Worm (Caenorhabditis elegans) whole organism, L2 larva: ENCODE data around the gene fbl-1.

Experiments
- alr-1 ChIP-seq: fragments of 150-350 bp; optimal IDR thresholded peaks from 2 replicates; lab custom pipeline; 2014; ENCODE audit warnings: missing biosample characterization, missing genetic modification characterization
- ama-1 ChIP-seq: fragments of 150-350 bp; optimal IDR thresholded peaks from 2 replicates; lab custom pipeline; 2018; ENCODE audit warnings: inconsistent platforms
- dmd-4 ChIP-seq: sonication (generic microtip); optimal IDR thresholded peaks from 2 replicates; lab custom pipeline; 2017; ENCODE audit warnings: missing biosample characterization, missing genetic modification characterization
- fos-1 ChIP-seq: fragments of 150-350 bp; optimal IDR thresholded peaks from 2 replicates; lab custom pipeline; 2014; ENCODE audit warnings: missing biosample characterization, missing genetic modification characterization
- gmeb-1 ChIP-seq: fragments of 150-350 bp; optimal IDR thresholded peaks from 2 replicates; lab custom pipeline; 2014; ENCODE audit warnings: missing biosample characterization, missing genetic modification characterization
- lsy-2 ChIP-seq, 2 experiments: fragments of 150-350 bp in 1 of 2; sonication (generic microtip) in 1 of 2; optimal IDR thresholded peaks; 2 replicates each; lab custom pipeline; 2014 to 2017; ENCODE audit warnings: missing biosample characterization in 2 of 2, missing genetic modification characterization in 2 of 2
- nhr-10 ChIP-seq: sonication (generic microtip); optimal IDR thresholded peaks from 2 replicates; lab custom pipeline; 2017; ENCODE audit warnings: missing biosample characterization, missing genetic modification characterization
- sem-4 ChIP-seq: fragments of 150-350 bp; optimal IDR thresholded peaks from 2 replicates; lab custom pipeline; 2014; ENCODE audit warnings: missing biosample characterization, missing genetic modification reagents, missing genetic modification characterization
- skn-1 ChIP-seq: sonication (generic microtip); optimal IDR thresholded peaks from 2 replicates; lab custom pipeline; 2017; ENCODE audit warnings: missing biosample characterization, missing genetic modification characterization
- zag-1 ChIP-seq: fragments of 150-350 bp; optimal IDR thresholded peaks from 2 replicates; lab custom pipeline; 2014; ENCODE audit warnings: missing biosample characterization, missing genetic modification characterization

ce11 chrIV:9534342-9534741, 6.3 kb upstream of the fbl-1 start:
- no peak for TF ChIP-seq nhr-10 (tag; lab: Kevin White, UChicago)
- peak; percentile 9 for TF ChIP-seq fos-1 (tag; lab: Kevin White, UChicago)
- TF ChIP-seq dmd-4: no peak
- no peak for TF ChIP-seq sem-4 (tag; lab: Kevin White, UChicago)
- no peak for TF ChIP-seq skn-1 (tag; lab: Kevin White, UChicago)
- peak in 1 of 2 experiments; percentile 34 for TF ChIP-seq lsy-2 (tag; optimal IDR thresholded peaks at IDR 0.05; lab: Kevin White, UChicago)
- TF ChIP-seq zag-1 (tag; lab: Kevin White, UChicago): no peak
- TF ChIP-seq alr-1 (tag; lab: Kevin White, UChicago): no peak
- TF ChIP-seq ama-1 (lab: Kevin White, UChicago): no peak
- TF ChIP-seq gmeb-1 (tag; lab: Kevin White, UChicago): peak; percentile 50
